Worm (Caenorhabditis elegans) whole organism, L3 larva: ENCODE results near the gene cyp-34A7.

Experiments
- ama-1 ChIP-seq: fragments of 150-350 bp; optimal IDR thresholded peaks from 2 replicates; lab custom pipeline; 2018
- ceh-9 ChIP-seq: sonication (generic microtip); optimal IDR thresholded peaks from 2 replicates; lab custom pipeline; 2018; ENCODE audit warnings: missing biosample characterization, missing genetic modification characterization
- elt-3 ChIP-seq, 3 experiments: fragments of 150-350 bp in 1 of 3; sonication (generic microtip) in 2 of 3; optimal IDR thresholded peaks; 2 replicates in 2 of 3; 4 replicates in 1 of 3; lab custom pipeline; 2014 to 2017; ENCODE audit warnings: missing biosample characterization in 3 of 3, missing genetic modification characterization in 3 of 3
- fkh-10 ChIP-seq: sonication (generic microtip); optimal IDR thresholded peaks from 2 replicates; lab custom pipeline; 2017; ENCODE audit warnings: missing biosample characterization, missing genetic modification reagents, missing genetic modification characterization
- hmg-11 ChIP-seq: sonication (generic microtip); optimal IDR thresholded peaks from 2 replicates; lab custom pipeline; 2016; ENCODE audit warnings: missing genetic modification characterization, missing compliant biosample characterization
- unc-62 ChIP-seq: fragments of 150-350 bp; sonication (generic microtip); optimal IDR thresholded peaks from 4 replicates; lab custom pipeline; 2014; ENCODE audit warnings: missing biosample characterization, missing genetic modification reagents, missing genetic modification characterization

- TF ChIP-seq elt-3 (tag; optimal IDR thresholded peaks at IDR 0.05; lab: Kevin White, UChicago) (no peak), unc-62 (no peak), ama-1 (lab: Kevin White, UChicago) (no peak), hmg-11 (tag; lab: Kevin White, UChicago) (no peak), ceh-9 (tag; lab: Kevin White, UChicago) (no peak), fkh-10 (GFP tag; lab: Kevin White, UChicago) (no peak)
Measured at ce11 chrV:3957608-3958007, 6.0 kb downstream of the cyp-34A7 start, which contains the start of gene cyp-34A5.
